Fruit fly (Drosophila melanogaster): ENCODE results near the gene Esyt2.

Esyt2 gene

DNA sequence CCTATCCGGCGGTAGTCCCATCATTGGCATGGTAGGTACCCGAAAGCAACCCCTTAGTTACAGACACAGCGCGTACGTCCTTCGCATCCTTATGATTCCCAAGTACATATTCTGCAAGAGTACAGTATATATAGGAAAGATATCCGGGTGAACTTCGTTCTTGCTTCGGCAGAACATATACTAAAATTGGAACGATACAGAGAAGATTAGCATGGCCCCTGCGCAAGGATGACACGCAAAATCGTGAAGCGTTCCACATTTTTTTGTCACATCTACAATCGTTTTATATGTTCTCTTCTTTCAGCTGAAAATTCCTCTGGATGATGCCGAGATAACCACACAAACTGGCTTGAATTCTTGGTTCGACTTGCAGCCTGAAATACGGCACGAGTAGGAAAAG, 11.4 kb downstream of the Esyt2 start:
- no peak for TF ChIP-seq CG11617 (GFP tag; optimal IDR thresholded peaks at IDR 0.05)
- TF ChIP-seq CG7101 (tag; optimal IDR thresholded peaks at IDR 0.05): no peak
- TF ChIP-seq CG7045 (GFP tag; optimal IDR thresholded peaks at IDR 0.05): no peak
- TF ChIP-seq Crg-1 (GFP tag; optimal IDR thresholded peaks at IDR 0.05): no peak
- no peak for TF ChIP-seq CG12768 (GFP tag; optimal IDR thresholded peaks at IDR 0.05)
- TF ChIP-seq CG14711 (tag; optimal IDR thresholded peaks at IDR 0.05): no peak
- TF ChIP-seq bab1 (GFP tag; optimal IDR thresholded peaks at IDR 0.05): no peak
- TF ChIP-seq kay (GFP tag; ENCODE audit: borderline replicate concordance): peak; percentile 27

dm6 chr3R:24556554-24556953, 12.0 kb downstream of the Esyt2 start:
- TF ChIP-seq tj (GFP tag; optimal IDR thresholded peaks at IDR 0.05) (no peak), CG14711 (tag; optimal IDR thresholded peaks at IDR 0.05) (no peak), Mnt (GFP tag; optimal IDR thresholded peaks at IDR 0.05) (no peak), CG7045 (GFP tag; optimal IDR thresholded peaks at IDR 0.05) (no peak), CG7101 (tag; optimal IDR thresholded peaks at IDR 0.05) (no peak), CG5204 (GFP tag; optimal IDR thresholded peaks at IDR 0.05) (no peak), ovo (GFP tag; optimal IDR thresholded peaks at IDR 0.05) (no peak), kay (GFP tag; ENCODE audit: borderline replicate concordance) (no peak), cnc (optimal IDR thresholded peaks at IDR 0.05) (no peak), CG12768 (GFP tag; optimal IDR thresholded peaks at IDR 0.05) (no peak), Crg-1 (GFP tag; optimal IDR thresholded peaks at IDR 0.05) (no peak), Clk (GFP tag; optimal IDR thresholded peaks at IDR 0.05) (no peak), pad (GFP tag; optimal IDR thresholded peaks at IDR 0.05) (no peak), Hr96 (GFP tag; optimal IDR thresholded peaks at IDR 0.05) (no peak), bab1 (GFP tag; optimal IDR thresholded peaks at IDR 0.05) (no peak), CG11617 (GFP tag; optimal IDR thresholded peaks at IDR 0.05) (no peak)

dm6 chr3R:24557020-24557465, 12.5 kb downstream of the Esyt2 start:
- TF ChIP-seq CG1620 (GFP tag; optimal IDR thresholded peaks at IDR 0.05) (peak; percentile 74), cic (GFP tag; optimal IDR thresholded peaks at IDR 0.05) (peak; percentile 70), CG14711 (tag; optimal IDR thresholded peaks at IDR 0.05) (no peak), CG12768 (GFP tag; optimal IDR thresholded peaks at IDR 0.05) (peak; percentile 34), CG11617 (GFP tag; optimal IDR thresholded peaks at IDR 0.05) (peak; percentile 33), tj (GFP tag; optimal IDR thresholded peaks at IDR 0.05) (peak; percentile 18), CG7045 (GFP tag; optimal IDR thresholded peaks at IDR 0.05) (peak; percentile 4), Crg-1 (GFP tag; optimal IDR thresholded peaks at IDR 0.05) (peak; percentile 80), CG7101 (tag; optimal IDR thresholded peaks at IDR 0.05) (peak; percentile 47), CG33017 (tag; optimal IDR thresholded peaks at IDR 0.05) (no peak), bab1 (GFP tag; optimal IDR thresholded peaks at IDR 0.05) (peak; percentile 37), pad (GFP tag; optimal IDR thresholded peaks at IDR 0.05) (peak; percentile 59), toe (GFP tag; optimal IDR thresholded peaks at IDR 0.05) (no peak), Clk (GFP tag; optimal IDR thresholded peaks at IDR 0.05) (no peak), Mnt (GFP tag; optimal IDR thresholded peaks at IDR 0.05) (peak; percentile 17), cnc (optimal IDR thresholded peaks at IDR 0.05) (peak; percentile 55 to 78), ovo (GFP tag; optimal IDR thresholded peaks at IDR 0.05) (peak; percentile 23)

DNA sequence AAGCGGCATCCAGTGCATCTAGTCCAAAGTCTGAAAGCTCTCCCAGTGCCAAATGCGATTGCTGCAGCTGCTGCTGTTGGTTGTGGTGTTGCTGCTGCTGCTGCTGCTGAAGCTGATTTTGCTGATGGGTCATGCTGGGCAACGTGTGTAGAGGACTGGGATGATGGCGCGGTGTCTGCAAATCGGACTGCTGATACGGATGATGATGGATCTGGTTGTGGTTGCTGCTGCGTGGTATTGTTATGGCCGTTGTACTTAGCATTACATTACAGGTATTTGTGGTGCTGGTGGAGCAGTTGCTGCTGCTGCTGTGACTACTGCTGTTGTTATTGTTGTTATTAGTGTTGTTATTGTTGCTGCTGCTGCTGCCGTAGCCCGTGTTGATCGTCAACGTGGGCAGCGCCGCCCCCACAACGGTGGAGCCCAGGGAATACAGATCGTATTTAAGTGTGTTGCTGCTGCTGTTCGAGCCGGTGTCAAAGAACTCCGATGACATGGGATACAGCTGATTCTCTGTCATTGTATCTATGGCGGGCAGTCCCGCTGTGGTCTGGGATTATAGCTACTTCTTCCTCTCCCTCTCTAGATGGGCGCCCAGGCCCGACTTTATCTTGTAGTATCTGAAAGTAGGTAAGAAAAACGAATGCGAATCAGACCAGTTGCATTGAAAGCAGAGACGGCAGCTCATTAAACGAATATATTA, 18.0 kb downstream of the Esyt2 start:
- TF ChIP-seq CG12768 (GFP tag; optimal IDR thresholded peaks at IDR 0.05): no peak
- TF ChIP-seq CG1620 (GFP tag; optimal IDR thresholded peaks at IDR 0.05): no peak
- no peak for TF ChIP-seq CG7101 (tag; optimal IDR thresholded peaks at IDR 0.05)

DNA sequence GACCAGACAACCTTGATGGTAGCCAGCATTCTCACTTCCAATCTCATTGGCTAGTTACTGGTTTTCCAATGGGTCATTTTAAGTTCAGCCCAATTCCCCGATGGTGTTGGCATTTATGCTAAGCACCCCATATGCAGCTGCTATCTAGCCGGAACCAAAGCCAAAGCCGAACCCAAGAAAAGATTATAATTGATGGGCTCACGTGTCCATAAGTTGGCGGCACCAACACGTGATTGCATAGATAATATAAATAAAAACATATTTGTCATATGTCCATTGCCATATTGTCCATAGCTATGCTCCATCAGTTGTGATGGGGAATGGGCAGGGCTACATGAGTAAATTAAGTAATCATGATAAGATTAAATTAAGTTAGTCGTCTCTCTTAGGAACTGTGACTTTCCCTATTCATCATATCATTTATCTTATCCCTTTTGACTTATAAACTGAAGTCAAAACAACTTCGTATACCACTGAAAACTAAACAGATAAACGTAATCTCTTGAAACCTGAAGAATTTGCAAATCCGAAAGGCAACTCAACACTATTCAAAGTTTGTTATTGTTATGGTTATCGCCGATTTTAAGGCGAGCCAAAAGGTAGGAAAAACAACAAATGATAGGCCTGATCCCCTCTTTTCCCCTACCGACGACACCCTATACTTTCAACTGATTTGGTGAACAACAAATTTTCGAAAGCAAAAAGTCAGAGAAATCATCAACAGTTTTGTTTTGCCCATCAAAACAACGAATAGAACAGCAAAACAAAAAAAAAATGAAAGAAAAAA, 18.7 kb downstream of the Esyt2 start:
- TF ChIP-seq tj (GFP tag; optimal IDR thresholded peaks at IDR 0.05) (no peak), cic (GFP tag; optimal IDR thresholded peaks at IDR 0.05) (peak; percentile 25), Clk (GFP tag; optimal IDR thresholded peaks at IDR 0.05) (no peak), cnc (optimal IDR thresholded peaks at IDR 0.05) (no peak), CG5204 (GFP tag; optimal IDR thresholded peaks at IDR 0.05) (no peak), kay (GFP tag; ENCODE audit: borderline replicate concordance) (peak; percentile 82), ovo (GFP tag; optimal IDR thresholded peaks at IDR 0.05) (no peak)

DNA sequence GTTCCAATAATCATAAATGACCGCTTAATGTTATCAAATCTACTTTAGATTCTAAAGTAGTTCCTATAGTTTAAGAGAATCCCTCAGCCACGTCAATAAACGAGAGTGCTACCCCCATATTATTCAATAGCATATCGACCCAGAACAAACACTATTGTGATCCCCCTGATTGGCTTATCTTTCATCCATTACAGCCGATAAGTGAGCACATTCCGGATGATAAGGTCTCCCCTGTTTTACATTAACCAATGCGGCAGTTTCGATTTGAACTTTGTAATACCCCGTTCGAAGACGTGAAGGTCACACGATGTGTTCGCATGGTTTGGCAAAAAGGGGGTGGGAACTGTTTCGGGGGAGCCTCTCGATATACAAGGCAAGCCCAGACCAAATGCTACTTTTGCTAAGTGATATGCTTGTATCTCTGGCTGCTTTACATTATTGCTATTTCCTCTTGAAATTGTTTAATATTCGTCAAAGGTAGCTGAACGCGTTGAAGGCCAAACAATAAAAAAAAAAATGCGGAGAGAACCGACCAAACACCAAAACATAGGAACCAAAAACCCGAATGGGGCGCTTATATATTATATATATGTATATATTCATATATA, 19.8 kb downstream of the Esyt2 start:
- peak; percentile 56 for TF ChIP-seq kay (GFP tag; ENCODE audit: borderline replicate concordance)
- no peak for TF ChIP-seq cic (GFP tag; optimal IDR thresholded peaks at IDR 0.05)
